Worm (Caenorhabditis elegans) whole organism, late embryonic: Measurements from ENCODE around the gene D1053.3.
A peak's percentile ranks its signal among the peaks of the same experiment; 100 is the strongest.

Experiments used
- C08G9.2 ChIP-seq: sonication (generic microtip); optimal IDR thresholded peaks from 2 replicates; lab custom pipeline; 2016; ENCODE audit warnings: mild to moderate bottlenecking, missing genetic modification characterization, moderate library complexity, missing compliant biosample characterization
- F13H6.1 ChIP-seq: sonication (generic microtip); optimal IDR thresholded peaks from 2 replicates; lab custom pipeline; 2016; ENCODE audit warnings: missing genetic modification characterization, missing compliant biosample characterization
- K02D7.2 ChIP-seq: sonication (generic microtip); optimal IDR thresholded peaks from 2 replicates; lab custom pipeline; 2017; ENCODE audit warnings: mild to moderate bottlenecking, missing genetic modification characterization, missing compliant biosample characterization
- Y22D7AL.16 ChIP-seq: sonication (generic microtip); optimal IDR thresholded peaks from 2 replicates; lab custom pipeline; 2016; ENCODE audit warnings: missing genetic modification characterization, missing compliant biosample characterization
- ama-1 ChIP-seq: fragments of 150-350 bp; optimal IDR thresholded peaks from 2 replicates; lab custom pipeline; 2014
- ceh-22 ChIP-seq: sonication (generic microtip); optimal IDR thresholded peaks from 2 replicates; lab custom pipeline; 2017; ENCODE audit warnings: missing biosample characterization, missing genetic modification characterization
- ceh-24 ChIP-seq: sonication (generic microtip); optimal IDR thresholded peaks from 2 replicates; lab custom pipeline; 2016; ENCODE audit warnings: mild to moderate bottlenecking, missing genetic modification characterization, missing compliant biosample characterization
- ceh-30 ChIP-seq: fragments of 150-350 bp; optimal IDR thresholded peaks from 2 replicates; lab custom pipeline; 2014; ENCODE audit warnings: missing biosample characterization, missing genetic modification characterization
- ceh-31 ChIP-seq: sonication (generic microtip); optimal IDR thresholded peaks from 2 replicates; lab custom pipeline; 2016; ENCODE audit warnings: missing genetic modification characterization, missing compliant biosample characterization
- ceh-45 ChIP-seq: fragments of 200-800 bp; sonication (Bioruptor generic); IDR thresholded peaks from 2 replicates; pipeline ENCODE4 v1.3.6; 2022; ENCODE audit warnings: missing genetic modification reagents, missing genetic modification characterization, missing compliant biosample characterization
- ceh-48 ChIP-seq: sonication (generic microtip); optimal IDR thresholded peaks from 2 replicates; lab custom pipeline; 2016; ENCODE audit warnings: missing genetic modification characterization, inconsistent platforms, missing compliant biosample characterization
- ceh-9 ChIP-seq: sonication (generic microtip); optimal IDR thresholded peaks from 2 replicates; lab custom pipeline; 2016; ENCODE audit warnings: mild to moderate bottlenecking, missing genetic modification characterization, inconsistent platforms, missing compliant biosample characterization
- che-1 ChIP-seq: sonication (generic microtip); optimal IDR thresholded peaks from 2 replicates; lab custom pipeline; 2016; ENCODE audit warnings: mild to moderate bottlenecking, missing genetic modification characterization, missing compliant biosample characterization
- dmd-4 ChIP-seq: sonication (generic microtip); optimal IDR thresholded peaks from 2 replicates; lab custom pipeline; 2016; ENCODE audit warnings: borderline replicate concordance, missing genetic modification characterization, missing compliant biosample characterization
- dve-1 ChIP-seq: sonication (generic microtip); optimal IDR thresholded peaks from 2 replicates; lab custom pipeline; 2017; ENCODE audit warnings: antibody characterized with exemption, mild to moderate bottlenecking, missing genetic modification characterization, missing compliant biosample characterization
- elt-2 ChIP-seq: sonication (generic microtip); optimal IDR thresholded peaks from 2 replicates; lab custom pipeline; 2016; ENCODE audit warnings: missing genetic modification reagents, missing genetic modification characterization, missing compliant biosample characterization
- elt-4 ChIP-seq: sonication (generic microtip); optimal IDR thresholded peaks from 2 replicates; lab custom pipeline; 2016; ENCODE audit warnings: missing genetic modification characterization, missing compliant biosample characterization
- ets-4 ChIP-seq: sonication (generic microtip); optimal IDR thresholded peaks from 2 replicates; lab custom pipeline; 2016; ENCODE audit warnings: missing genetic modification characterization, missing compliant biosample characterization
- hlh-13 ChIP-seq: fragments of 200-800 bp; sonication (Bioruptor generic); optimal IDR thresholded peaks from 2 replicates; lab custom pipeline; 2018; ENCODE audit warnings: mild to moderate bottlenecking, missing genetic modification characterization, missing compliant biosample characterization
- hlh-30 ChIP-seq: sonication (generic microtip); optimal IDR thresholded peaks from 2 replicates; lab custom pipeline; 2017; ENCODE audit warnings: antibody characterized with exemption, missing genetic modification characterization, missing compliant biosample characterization; ENCODE audit not compliant: insufficient read depth
- hlh-6 ChIP-seq: sonication (generic microtip); optimal IDR thresholded peaks from 2 replicates; lab custom pipeline; 2016; ENCODE audit warnings: missing genotype, missing genetic modification characterization, missing compliant biosample characterization
- lim-6 ChIP-seq: sonication (generic microtip); optimal IDR thresholded peaks from 2 replicates; lab custom pipeline; 2016; ENCODE audit warnings: missing genetic modification characterization, missing compliant biosample characterization
- lin-11 ChIP-seq: fragments of 200-800 bp; sonication (Bioruptor generic); optimal IDR thresholded peaks from 2 replicates; lab custom pipeline; 2018; ENCODE audit warnings: mild to moderate bottlenecking, missing genetic modification characterization, missing compliant biosample characterization
- madf-2 ChIP-seq: sonication (generic microtip); optimal IDR thresholded peaks from 2 replicates; lab custom pipeline; 2017; ENCODE audit warnings: missing genetic modification characterization, missing compliant biosample characterization
- mec-3 ChIP-seq: sonication (generic microtip); optimal IDR thresholded peaks from 2 replicates; lab custom pipeline; 2016; ENCODE audit warnings: borderline replicate concordance, missing genetic modification characterization, missing compliant biosample characterization
- nfya-1 ChIP-seq: sonication (generic microtip); optimal IDR thresholded peaks from 2 replicates; lab custom pipeline; 2017; ENCODE audit warnings: missing genetic modification characterization, mild to moderate bottlenecking, missing compliant biosample characterization, antibody characterized with exemption, moderate library complexity
- nhr-11 ChIP-seq: fragments of 150-350 bp; optimal IDR thresholded peaks from 2 replicates; lab custom pipeline; 2014; ENCODE audit warnings: missing biosample characterization, missing genetic modification characterization
- npax-4 ChIP-seq: sonication (generic microtip); optimal IDR thresholded peaks from 2 replicates; lab custom pipeline; 2016; ENCODE audit warnings: missing genetic modification characterization, missing compliant biosample characterization
- odd-2 ChIP-seq: sonication (generic microtip); optimal IDR thresholded peaks from 2 replicates; lab custom pipeline; 2017; ENCODE audit warnings: antibody characterized with exemption, mild to moderate bottlenecking, missing genetic modification characterization, missing compliant biosample characterization
- pat-9 ChIP-seq: fragments of 200-800 bp; sonication (Bioruptor generic); optimal IDR thresholded peaks from 2 replicates; lab custom pipeline; 2018; ENCODE audit warnings: mild to moderate bottlenecking, missing genetic modification characterization, moderate library complexity, missing compliant biosample characterization
- pax-1 ChIP-seq: fragments of 150-350 bp; optimal IDR thresholded peaks from 2 replicates; lab custom pipeline; 2014; ENCODE audit warnings: missing biosample characterization, missing genetic modification characterization
- pha-2 ChIP-seq: sonication (generic microtip); optimal IDR thresholded peaks from 2 replicates; lab custom pipeline; 2017; ENCODE audit warnings: mild to moderate bottlenecking, missing genetic modification characterization, missing compliant biosample characterization
- pha-4 ChIP-seq: fragments of 150-350 bp; optimal IDR thresholded peaks from 2 replicates; lab custom pipeline; 2018; ENCODE audit warnings: missing biosample characterization, missing genetic modification reagents, missing genetic modification characterization
- pros-1 ChIP-seq: fragments of 150-350 bp; optimal IDR thresholded peaks from 2 replicates; lab custom pipeline; 2014; ENCODE audit warnings: missing biosample characterization, missing genetic modification reagents, missing genetic modification characterization
- ref-2 ChIP-seq: sonication (generic microtip); optimal IDR thresholded peaks from 2 replicates; lab custom pipeline; 2016; ENCODE audit warnings: missing genetic modification characterization, missing compliant biosample characterization
- rnt-1 ChIP-seq: sonication (generic microtip); optimal IDR thresholded peaks from 2 replicates; lab custom pipeline; 2016; ENCODE audit warnings: missing genetic modification characterization, missing compliant biosample characterization
- syd-9 ChIP-seq: sonication (generic microtip); optimal IDR thresholded peaks from 2 replicates; lab custom pipeline; 2016; ENCODE audit warnings: mild to moderate bottlenecking, missing genetic modification characterization, moderate library complexity, missing compliant biosample characterization
- tbx-7 ChIP-seq: sonication (generic microtip); optimal IDR thresholded peaks from 2 replicates; lab custom pipeline; 2016; ENCODE audit warnings: missing genotype, missing genetic modification characterization, missing compliant biosample characterization
- ttx-3 ChIP-seq: sonication (generic microtip); optimal IDR thresholded peaks from 2 replicates; lab custom pipeline; 2016; ENCODE audit warnings: missing genetic modification reagents, missing genetic modification characterization, missing compliant biosample characterization
- unc-3 ChIP-seq, 2 experiments: fragments of 200-800 bp in 1 of 2; sonication (Bioruptor generic) in 1 of 2; sonication (generic microtip) in 1 of 2; conservative IDR thresholded peaks in 1 of 2; optimal IDR thresholded peaks in 1 of 2; 2 replicates each; pipeline versions ENCODE4 v1.3.6 to Lab custom; 2016 to 2022; ENCODE audit warnings: missing compliant biosample characterization in 2 of 2, missing genetic modification characterization in 2 of 2, missing genetic modification reagents in 1 of 2
- unc-55 ChIP-seq: sonication (generic microtip); optimal IDR thresholded peaks from 2 replicates; lab custom pipeline; 2017; ENCODE audit warnings: missing biosample characterization, missing genetic modification reagents, missing genetic modification characterization
- ztf-16 ChIP-seq: sonication (generic microtip); optimal IDR thresholded peaks from 2 replicates; lab custom pipeline; 2017; ENCODE audit warnings: missing genetic modification characterization, missing compliant biosample characterization

D1053.3 gene

DNA sequence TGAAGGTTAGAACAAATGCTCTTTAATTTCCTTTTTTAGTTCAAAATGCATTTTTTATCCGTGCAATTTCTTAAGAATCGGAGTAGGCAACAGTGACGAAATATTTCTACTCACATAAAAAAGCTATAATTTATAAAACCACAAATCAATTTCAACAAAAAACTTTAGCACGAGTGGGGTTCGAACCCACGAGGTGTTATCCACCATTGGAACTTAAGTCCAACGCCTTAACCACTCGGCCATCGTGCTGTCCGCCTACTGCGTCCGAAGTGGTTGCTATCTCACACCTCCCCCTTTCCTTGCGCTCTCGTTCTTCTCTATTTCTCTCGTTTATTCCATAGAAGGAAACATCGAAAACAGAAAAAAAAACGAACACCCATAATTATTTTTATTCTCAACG, 20.7 kb upstream of the D1053.3 start (continued):
- no peak for TF ChIP-seq elt-4 (tag; lab: Kevin White, UChicago)
- no peak for TF ChIP-seq pros-1 (tag; lab: Kevin White, UChicago)
- TF ChIP-seq hlh-13 (GFP tag; lab: Kevin White, UChicago) = peak; percentile 63
- TF ChIP-seq tbx-7 (tag; lab: Kevin White, UChicago) = peak; percentile 23
- TF ChIP-seq ceh-9 (tag; lab: Kevin White, UChicago) = peak; percentile 31
- TF ChIP-seq K02D7.2 (tag; lab: Kevin White, UChicago) = peak; percentile 80
- TF ChIP-seq nhr-11 = no peak
- TF ChIP-seq elt-2 = peak; percentile 78
- TF ChIP-seq hlh-30 (tag; lab: Kevin White, UChicago) = peak; percentile 71
- TF ChIP-seq syd-9 (tag; lab: Kevin White, UChicago) = peak; percentile 79
- TF ChIP-seq ceh-48 (tag; lab: Kevin White, UChicago) = peak; percentile 63
- peak; percentile 73 for TF ChIP-seq madf-2
- TF ChIP-seq dve-1 (tag; lab: Kevin White, UChicago) = peak; percentile 44
- TF ChIP-seq mec-3 = no peak
- peak; percentile 75 for TF ChIP-seq pha-2 (tag; lab: Kevin White, UChicago)
- no peak for TF ChIP-seq ceh-22
- peak; percentile 75 for TF ChIP-seq ztf-16 (tag; lab: Kevin White, UChicago)
- no peak for TF ChIP-seq ama-1 (lab: Kevin White, UChicago)
- peak; percentile 72 for TF ChIP-seq ceh-31 (tag; lab: Kevin White, UChicago)
- TF ChIP-seq npax-4 (tag; lab: Kevin White, UChicago) = peak; percentile 37
- peak; percentile 62 for TF ChIP-seq F13H6.1
- TF ChIP-seq che-1 (tag; lab: Kevin White, UChicago) = peak; percentile 82
- no peak for TF ChIP-seq pha-4
- TF ChIP-seq lim-6 = peak; percentile 7
- TF ChIP-seq rnt-1 (tag; lab: Kevin White, UChicago) = peak; percentile 67
- no peak for TF ChIP-seq unc-55 (GFP tag; lab: Kevin White, UChicago)
- peak; percentile 87 for TF ChIP-seq hlh-6 (tag; lab: Kevin White, UChicago)

DNA sequence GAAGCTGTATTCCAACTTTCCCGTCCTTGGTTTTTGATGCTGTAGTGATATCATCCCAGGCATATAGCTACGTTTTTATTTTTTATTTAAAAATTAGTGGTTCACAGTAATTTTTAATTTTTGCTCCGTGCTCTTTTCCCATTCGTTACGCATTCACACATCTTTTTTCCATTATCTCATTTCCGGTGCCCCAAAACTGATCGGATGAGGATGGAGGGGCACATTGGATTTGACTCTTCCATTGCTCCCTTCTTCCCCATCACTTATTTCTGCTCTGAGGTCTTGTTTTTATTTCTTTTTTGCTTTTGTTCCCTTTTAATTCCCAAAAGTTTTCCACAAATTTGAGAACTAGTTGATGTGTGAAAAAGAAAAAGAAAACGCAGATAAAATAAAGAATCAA, 16.2 kb upstream of the D1053.3 start:
- TF ChIP-seq pax-1 (tag; lab: Kevin White, UChicago) (no peak), ttx-3 (tag; lab: Kevin White, UChicago) (peak; percentile 6)

DNA sequence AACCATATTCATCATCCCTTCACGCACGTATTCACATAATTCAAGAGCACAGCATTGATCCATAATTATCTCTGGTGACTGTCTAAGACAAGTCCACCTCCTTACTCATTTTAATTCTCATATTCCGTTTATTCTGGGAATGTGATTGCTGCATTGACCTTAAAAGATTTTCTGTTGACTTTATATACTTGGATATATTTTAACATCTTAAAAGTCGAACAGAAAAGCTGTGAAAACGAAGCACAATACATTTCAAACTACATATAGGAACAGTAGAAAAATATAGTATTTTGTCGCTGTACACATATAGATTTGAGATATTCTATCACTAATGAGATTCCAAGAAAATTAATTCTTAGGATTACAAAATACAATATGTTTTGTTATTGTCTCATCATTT, 15.3 kb upstream of the D1053.3 start:
- TF ChIP-seq ama-1 (lab: Kevin White, UChicago) = no peak
- TF ChIP-seq ref-2 (tag; lab: Kevin White, UChicago) = no peak
- no peak for TF ChIP-seq pat-9 (tag; lab: Kevin White, UChicago)
- no peak for TF ChIP-seq tbx-7 (tag; lab: Kevin White, UChicago)
- TF ChIP-seq lim-6 = no peak
- no peak for TF ChIP-seq che-1 (tag; lab: Kevin White, UChicago)
- TF ChIP-seq dmd-4 (tag; lab: Kevin White, UChicago) = no peak
- no peak for TF ChIP-seq F13H6.1
- TF ChIP-seq ets-4 = no peak
- TF ChIP-seq unc-3 (GFP tag; conservative IDR thresholded peaks at IDR 0.05; lab: Robert Waterston, UW) = no peak
- TF ChIP-seq unc-3 (tag; optimal IDR thresholded peaks at IDR 0.05; lab: Kevin White, UChicago) = no peak
- no peak for TF ChIP-seq ceh-48 (tag; lab: Kevin White, UChicago)
- no peak for TF ChIP-seq ceh-24 (tag; lab: Kevin White, UChicago)

DNA sequence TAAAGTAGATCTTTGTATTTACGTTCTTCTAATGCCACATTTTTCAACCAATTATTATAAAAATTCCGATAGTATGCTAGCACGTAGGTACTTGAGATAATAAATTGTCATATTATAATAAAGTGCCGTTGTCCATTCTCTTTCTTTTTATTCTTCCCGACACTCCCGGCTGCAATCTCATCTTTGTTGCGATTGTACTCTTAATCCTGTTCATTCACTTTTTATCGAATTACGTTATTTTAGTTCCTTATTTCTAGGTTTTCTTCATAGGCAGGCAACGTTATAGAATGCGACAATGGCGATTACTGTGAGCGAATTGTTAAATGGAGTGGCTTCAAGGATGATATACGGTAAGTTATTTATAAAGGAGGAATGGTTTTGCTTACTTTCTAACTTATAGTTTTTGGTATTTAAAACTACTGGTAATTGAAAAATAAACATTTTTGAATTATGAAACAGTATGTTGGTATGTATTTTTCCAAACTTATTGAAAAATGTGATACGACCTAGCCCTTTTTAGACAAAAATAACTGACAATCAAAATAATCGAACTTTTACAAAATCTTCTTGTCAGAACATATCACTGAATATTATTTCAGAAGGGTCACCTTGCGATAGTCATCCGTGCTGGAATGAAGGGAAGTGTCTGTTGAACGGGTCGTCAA, 9.0 kb upstream of the D1053.3 start, which contains the start of gene C40H5.2:
Gene C40H5.2, plus strand, starts transcription at position 256 of the 665 bp plus-strand sequence.
- TF ChIP-seq K02D7.2 (tag; lab: Kevin White, UChicago) (no peak), lin-11 (tag; lab: Kevin White, UChicago) (no peak), C08G9.2 (tag; lab: Kevin White, UChicago) (no peak), dve-1 (tag; lab: Kevin White, UChicago) (no peak), ceh-30 (no peak), hlh-6 (tag; lab: Kevin White, UChicago) (no peak), nhr-11 (no peak), nfya-1 (tag; lab: Kevin White, UChicago) (no peak), tbx-7 (tag; lab: Kevin White, UChicago) (no peak), ceh-9 (tag; lab: Kevin White, UChicago) (no peak), odd-2 (tag; lab: Kevin White, UChicago) (no peak), Y22D7AL.16 (no peak), ceh-45 (GFP tag; lab: Robert Waterston, UW) (no peak)
- TF ChIP-seq, all 69 proteins: peak for 0
